Worm (Caenorhabditis elegans) whole organism, L4 larva: Measurements from ENCODE around the gene hecw-1.

Experiments
- F10B5.3 ChIP-seq: sonication (generic microtip); optimal IDR thresholded peaks from 2 replicates; lab custom pipeline; 2016; ENCODE audit warnings: mild to moderate bottlenecking, missing genetic modification characterization, missing compliant biosample characterization
- F37D6.2 ChIP-seq: sonication (generic microtip); optimal IDR thresholded peaks from 2 replicates; lab custom pipeline; 2016; ENCODE audit warnings: mild to moderate bottlenecking, missing genetic modification characterization, missing compliant biosample characterization
- F44E2.7 ChIP-seq: fragments of 200-800 bp; sonication (Bioruptor generic); IDR thresholded peaks from 2 replicates; pipeline ENCODE4 v2.1.2; 2022; ENCODE audit warnings: missing genetic modification characterization, missing compliant biosample characterization
- F49E8.2 ChIP-seq: sonication (generic microtip); optimal IDR thresholded peaks from 2 replicates; lab custom pipeline; 2016; ENCODE audit warnings: missing compliant biosample characterization, mild to moderate bottlenecking, missing genetic modification characterization, borderline replicate concordance
- T20F7.1 ChIP-seq: fragments of 200-800 bp; sonication (Bioruptor generic); optimal IDR thresholded peaks from 2 replicates; lab custom pipeline; 2018; ENCODE audit warnings: mild to moderate bottlenecking, missing genetic modification characterization, missing compliant biosample characterization
- Y105C5A.15 ChIP-seq: fragments of 200-800 bp; sonication (Bioruptor generic); IDR thresholded peaks from 2 replicates; pipeline ENCODE4 v1.3.6; 2022; ENCODE audit warnings: missing genetic modification characterization, missing compliant biosample characterization
- Y5F2A.4 ChIP-seq: fragments of 200-800 bp; sonication (Bioruptor generic); optimal IDR thresholded peaks from 2 replicates; lab custom pipeline; 2018; ENCODE audit warnings: mild to moderate bottlenecking, missing genetic modification characterization, missing compliant biosample characterization
- Y75B8A.6 ChIP-seq: fragments of 200-800 bp; sonication (Bioruptor generic); IDR thresholded peaks from 2 replicates; pipeline ENCODE4 v1.3.6; 2022; ENCODE audit warnings: missing genetic modification reagents, missing genetic modification characterization, missing compliant biosample characterization
- aha-1 ChIP-seq: fragments of 150-350 bp; peaks from one replicate; lab custom pipeline; 2014; ENCODE audit warnings: missing biosample characterization, missing genetic modification characterization
- aly-2 ChIP-seq: sonication (generic microtip); optimal IDR thresholded peaks from 2 replicates; lab custom pipeline; 2018; ENCODE audit warnings: missing biosample characterization, missing genetic modification characterization
- ama-1 ChIP-seq: fragments of 150-350 bp; optimal IDR thresholded peaks from 2 replicates; lab custom pipeline; 2014; ENCODE audit warnings: inconsistent platforms, mixed read lengths
- arid-1 ChIP-seq: fragments of 200-800 bp; sonication (Bioruptor generic); conservative IDR thresholded peaks from 2 replicates; pipeline ENCODE4 v1.3.6; 2022; ENCODE audit warnings: missing genetic modification reagents, missing genetic modification characterization, missing compliant biosample characterization
- attf-4 ChIP-seq: sonication (generic microtip); optimal IDR thresholded peaks from 3 replicates; lab custom pipeline; 2017; ENCODE audit warnings: missing biosample characterization, missing genetic modification characterization
- ceh-28 ChIP-seq: fragments of 150-350 bp; optimal IDR thresholded peaks from 2 replicates; lab custom pipeline; 2014; ENCODE audit warnings: missing biosample characterization, missing genetic modification reagents, missing genetic modification characterization
- ceh-62 ChIP-seq: sonication (generic microtip); optimal IDR thresholded peaks from 2 replicates; lab custom pipeline; 2017; ENCODE audit warnings: missing biosample characterization, missing genetic modification characterization
- ces-1 ChIP-seq: fragments of 150-350 bp; sonication (generic microtip); optimal IDR thresholded peaks from 4 replicates; lab custom pipeline; 2014; ENCODE audit warnings: missing biosample characterization, missing genetic modification reagents, missing genetic modification characterization
- ctbp-1 ChIP-seq: fragments of 200-800 bp; sonication (Bioruptor generic); IDR thresholded peaks from 2 replicates; pipeline ENCODE4 v1.3.6; 2022; ENCODE audit warnings: missing genetic modification reagents, missing genetic modification characterization, missing compliant biosample characterization
- duxl-1 ChIP-seq: sonication (generic microtip); optimal IDR thresholded peaks from 2 replicates; lab custom pipeline; 2016; ENCODE audit warnings: mild to moderate bottlenecking, missing genetic modification characterization, moderate library complexity, missing compliant biosample characterization; ENCODE audit not compliant: poor library complexity
- egl-27 ChIP-seq: sonication (generic microtip); optimal IDR thresholded peaks from 3 replicates; lab custom pipeline; 2017; ENCODE audit warnings: missing biosample characterization, missing genetic modification reagents, missing genetic modification characterization
- egl-43 ChIP-seq: fragments of 200-800 bp; sonication (Bioruptor generic); IDR thresholded peaks from 2 replicates; pipeline ENCODE4 v1.3.6; 2022; ENCODE audit warnings: missing genetic modification reagents, missing genetic modification characterization, missing compliant biosample characterization
- gei-8 ChIP-seq: fragments of 200-800 bp; sonication (Bioruptor generic); optimal IDR thresholded peaks from 2 replicates; lab custom pipeline; 2018; ENCODE audit warnings: mild to moderate bottlenecking, missing genetic modification characterization, missing compliant biosample characterization
- hlh-11 ChIP-seq: fragments of 200-800 bp; sonication (Bioruptor generic); optimal IDR thresholded peaks from 2 replicates; lab custom pipeline; 2018; ENCODE audit warnings: mild to moderate bottlenecking, missing genetic modification characterization, missing compliant biosample characterization
- hlh-30 ChIP-seq: sonication (generic microtip); optimal IDR thresholded peaks from 2 replicates; lab custom pipeline; 2017; ENCODE audit warnings: antibody characterized with exemption, mild to moderate bottlenecking, missing genetic modification characterization, missing compliant biosample characterization; ENCODE audit not compliant: insufficient read depth
- hmg-1.1 ChIP-seq: fragments of 200-800 bp; sonication (Bioruptor generic); IDR thresholded peaks from 2 replicates; pipeline ENCODE4 v1.3.6; 2022; ENCODE audit warnings: missing genetic modification reagents, missing genetic modification characterization, missing compliant biosample characterization
- jun-1 ChIP-seq: fragments of 150-350 bp; optimal IDR thresholded peaks from 2 replicates; lab custom pipeline; 2014; ENCODE audit warnings: missing biosample characterization, missing genetic modification reagents, missing genetic modification characterization
- lin-13 ChIP-seq: fragments of 150-350 bp; optimal IDR thresholded peaks from 2 replicates; lab custom pipeline; 2014; ENCODE audit warnings: missing biosample characterization, missing genetic modification reagents, missing genetic modification characterization
- lin-15B ChIP-seq: fragments of 150-350 bp; sonication (generic microtip); optimal IDR thresholded peaks from 3 replicates; lab custom pipeline; 2014; ENCODE audit warnings: missing biosample characterization, missing genetic modification characterization
- lin-38 ChIP-seq: fragments of 200-800 bp; sonication (Bioruptor generic); IDR thresholded peaks from 2 replicates; pipeline ENCODE4 v1.3.6; 2022; ENCODE audit warnings: missing genetic modification reagents, missing genetic modification characterization, missing compliant biosample characterization
- lin-39 ChIP-seq: fragments of 150-350 bp; optimal IDR thresholded peaks from 2 replicates; lab custom pipeline; 2014; ENCODE audit warnings: missing biosample characterization, missing genetic modification reagents, missing genetic modification characterization
- lir-3 ChIP-seq: sonication (generic microtip); optimal IDR thresholded peaks from 2 replicates; lab custom pipeline; 2016; ENCODE audit warnings: mild to moderate bottlenecking, missing genetic modification characterization, missing compliant biosample characterization
- lsy-2 ChIP-seq, 2 experiments: fragments of 150-350 bp in 1 of 2; sonication (generic microtip) in 1 of 2; optimal IDR thresholded peaks; 2 replicates each; lab custom pipeline; 2014 to 2017; ENCODE audit warnings: missing biosample characterization in 2 of 2, missing genetic modification characterization in 2 of 2
- madf-5 ChIP-seq, 2 experiments: fragments of 200-800 bp; sonication (Bioruptor generic); IDR thresholded peaks; 2 replicates each; pipeline ENCODE4 v1.3.6; 2022; ENCODE audit warnings: missing compliant biosample characterization in 2 of 2, missing genetic modification characterization in 2 of 2
- mdt-29 ChIP-seq: fragments of 200-800 bp; sonication (Bioruptor generic); IDR thresholded peaks from 2 replicates; pipeline ENCODE4 v1.3.6; 2022; ENCODE audit warnings: missing genetic modification reagents, missing genetic modification characterization, missing compliant biosample characterization
- mes-2 ChIP-seq: sonication (generic microtip); optimal IDR thresholded peaks from 2 replicates; lab custom pipeline; 2016; ENCODE audit warnings: missing genotype, mild to moderate bottlenecking, missing genetic modification characterization, missing compliant biosample characterization; ENCODE audit not compliant: poor library complexity, severe bottlenecking
- mxl-2 ChIP-seq: fragments of 200-800 bp; sonication (Bioruptor generic); conservative IDR thresholded peaks from 2 replicates; pipeline ENCODE4 v1.3.6; 2022; ENCODE audit warnings: missing genetic modification reagents, missing genetic modification characterization, missing compliant biosample characterization
- mxl-3 ChIP-seq: fragments of 200-800 bp; sonication (Bioruptor generic); optimal IDR thresholded peaks from 2 replicates; lab custom pipeline; 2018; ENCODE audit warnings: mild to moderate bottlenecking, missing genetic modification characterization, missing compliant biosample characterization
- nhr-102 ChIP-seq: sonication (generic microtip); optimal IDR thresholded peaks from 2 replicates; lab custom pipeline; 2016; ENCODE audit warnings: mild to moderate bottlenecking, missing genetic modification characterization, moderate library complexity, missing compliant biosample characterization
- nhr-11 ChIP-seq: fragments of 150-350 bp; optimal IDR thresholded peaks from 2 replicates; lab custom pipeline; 2014; ENCODE audit warnings: missing biosample characterization, missing genetic modification characterization
- nhr-237 ChIP-seq: sonication (generic microtip); optimal IDR thresholded peaks from 2 replicates; lab custom pipeline; 2017; ENCODE audit warnings: missing biosample characterization, missing genetic modification characterization
- nhr-28 ChIP-seq: fragments of 150-350 bp; optimal IDR thresholded peaks from 2 replicates; lab custom pipeline; 2014; ENCODE audit warnings: missing biosample characterization, missing genetic modification characterization
- nhr-41 ChIP-seq: fragments of 200-800 bp; sonication (Bioruptor generic); IDR thresholded peaks from 2 replicates; pipeline ENCODE4 v1.3.6; 2022; ENCODE audit warnings: missing genetic modification reagents, missing genetic modification characterization, missing compliant biosample characterization
- nhr-76 ChIP-seq: fragments of 150-350 bp; optimal IDR thresholded peaks from 2 replicates; lab custom pipeline; 2014; ENCODE audit warnings: missing biosample characterization, missing genetic modification characterization
- pqm-1 ChIP-seq: sonication (generic microtip); optimal IDR thresholded peaks from 2 replicates; lab custom pipeline; 2017; ENCODE audit warnings: missing biosample characterization, missing genetic modification characterization
- saeg-2 ChIP-seq: fragments of 200-800 bp; sonication (Bioruptor generic); IDR thresholded peaks from 2 replicates; pipeline ENCODE4 v1.3.6; 2022; ENCODE audit warnings: missing genetic modification reagents, missing genetic modification characterization, missing compliant biosample characterization
- set-16 ChIP-seq: fragments of 200-800 bp; sonication (Bioruptor generic); IDR thresholded peaks from 2 replicates; pipeline ENCODE4 v1.3.6; 2022; ENCODE audit warnings: missing genetic modification reagents, missing genetic modification characterization, missing compliant biosample characterization
- snpc-1.2 ChIP-seq: fragments of 200-800 bp; sonication (Bioruptor generic); IDR thresholded peaks from 2 replicates; pipeline ENCODE4 v1.3.6; 2022; ENCODE audit warnings: missing genetic modification reagents, missing genetic modification characterization, missing compliant biosample characterization
- snpc-4 ChIP-seq: fragments of 150-350 bp; optimal IDR thresholded peaks from 2 replicates; lab custom pipeline; 2014; ENCODE audit warnings: missing biosample characterization, missing genetic modification characterization
- spr-1 ChIP-seq: sonication (generic microtip); optimal IDR thresholded peaks from 2 replicates; lab custom pipeline; 2016; ENCODE audit warnings: mild to moderate bottlenecking, missing genetic modification characterization, missing compliant biosample characterization
- unc-62 ChIP-seq, 3 experiments: fragments of 150-350 bp in 1 of 3; sonication (generic microtip); optimal IDR thresholded peaks in 2 of 3; peaks in 1 of 3; 1 replicate in 1 of 3; 2 replicates in 2 of 3; lab custom pipeline; 2014 to 2017; ENCODE audit warnings: missing biosample characterization in 3 of 3, missing genetic modification characterization in 3 of 3, missing genetic modification reagents in 3 of 3, missing genotype in 1 of 3
- vab-7 ChIP-seq: fragments of 200-800 bp; sonication (Bioruptor generic); IDR thresholded peaks from 2 replicates; pipeline ENCODE4 v1.3.6; 2022; ENCODE audit warnings: missing genetic modification reagents, missing genetic modification characterization, missing compliant biosample characterization
- zfp-3 ChIP-seq: fragments of 200-800 bp; sonication (Bioruptor generic); conservative IDR thresholded peaks from 2 replicates; pipeline ENCODE4 v1.3.6; 2022; ENCODE audit warnings: missing genetic modification reagents, missing genetic modification characterization, missing compliant biosample characterization
- zip-2 ChIP-seq: fragments of 150-350 bp; optimal IDR thresholded peaks from 2 replicates; lab custom pipeline; 2014; ENCODE audit warnings: missing biosample characterization, missing genetic modification characterization

Gene hecw-1

ce11 chrIII:3426741-3427140 is 37.0 kb upstream of the hecw-1 start (continued):
- TF ChIP-seq arid-1 (GFP tag; lab: Robert Waterston, UW) (peak; percentile 83), lin-38 (GFP tag; lab: Robert Waterston, UW) (peak; percentile 66), gei-8 (GFP tag; lab: Kevin White, UChicago) (no peak), nhr-237 (no peak), attf-4 (tag; lab: Kevin White, UChicago) (no peak), nhr-11 (tag; lab: Kevin White, UChicago) (no peak), nhr-102 (tag; lab: Kevin White, UChicago) (no peak), ama-1 (lab: Kevin White, UChicago) (no peak), hlh-30 (no peak), Y5F2A.4 (GFP tag; lab: Kevin White, UChicago) (no peak), saeg-2 (GFP tag; lab: Robert Waterston, UW) (no peak), aha-1 (no peak), ceh-62 (tag; lab: Kevin White, UChicago) (no peak), aly-2 (tag; lab: Kevin White, UChicago) (no peak), mxl-3 (no peak), snpc-4 (no peak), vab-7 (GFP tag; lab: Robert Waterston, UW) (peak; percentile 51; the same call in 1 of the 2 replicates), mdt-29 (0 out of 2 replicates have a peak, but pooled peaks have one; percentile 14), lsy-2 (tag; optimal IDR thresholded peaks at IDR 0.05; lab: Kevin White, UChicago) (no peak), lin-15B (tag; lab: Kevin White, UChicago) (no peak), lin-13 (no peak), mes-2 (tag; lab: Kevin White, UChicago) (no peak), pqm-1 (tag; lab: Kevin White, UChicago) (no peak), mxl-2 (GFP tag; lab: Robert Waterston, UW) (no peak), nhr-41 (no peak), hmg-1.1 (GFP tag; lab: Robert Waterston, UW) (peak; percentile 49; the same call in 1 of the 2 replicates), ces-1 (GFP tag; lab: Kevin White, UChicago) (no peak), hlh-11 (tag; lab: Kevin White, UChicago) (no peak), Y105C5A.15 (GFP tag; lab: Robert Waterston, UW) (no peak), set-16 (GFP tag; lab: Robert Waterston, UW) (peak; percentile 74), snpc-1.2 (no peak), F37D6.2 (tag; lab: Kevin White, UChicago) (no peak), duxl-1 (tag; lab: Kevin White, UChicago) (peak; percentile 37), jun-1 (no peak), F10B5.3 (no peak), egl-27 (tag; lab: Kevin White, UChicago) (no peak), lir-3 (no peak), egl-43 (peak; percentile 83), zip-2 (tag; lab: Kevin White, UChicago) (no peak), spr-1 (no peak), unc-62 (GFP tag; optimal IDR thresholded peaks at IDR 0.05 in 1 of 2; lab: Kevin White, UChicago) (no peak), unc-62 (tag; optimal IDR thresholded peaks at IDR 0.05; lab: Kevin White, UChicago) (no peak), ceh-28 (no peak), ctbp-1 (0 out of 2 replicates have a peak, but pooled peaks have one; percentile 43), madf-5 (GFP tag; IDR thresholded peaks at IDR 0.05; lab: Robert Waterston, UW) (0 out of 4 replicates have a peak, but pooled peaks of 1 of the 2 experiments have one; percentile 49), nhr-76 (tag; lab: Kevin White, UChicago) (no peak), F49E8.2 (tag; lab: Kevin White, UChicago) (no peak), nhr-28 (tag; lab: Kevin White, UChicago) (no peak), F44E2.7 (GFP tag; lab: Robert Waterston, UW) (no peak), lin-39 (tag; lab: Kevin White, UChicago) (no peak), zfp-3 (GFP tag; lab: Robert Waterston, UW) (peak; percentile 54; the same call in 1 of the 2 replicates), T20F7.1 (GFP tag; lab: Kevin White, UChicago) (no peak), Y75B8A.6 (GFP tag; lab: Robert Waterston, UW) (no peak)
